Fruit fly (Drosophila melanogaster) whole organism, prepupa: ENCODE data around the gene CG7069.
A peak's percentile ranks its signal among the peaks of the same experiment; 100 is the strongest.

ENCODE experiments used
- Blimp-1 ChIP-seq: fragments of 200-800 bp; sonication (Bioruptor generic); optimal IDR thresholded peaks from 3 replicates; lab custom pipeline; 2017; ENCODE audit warnings: missing biosample characterization, missing genetic modification characterization, mild to moderate bottlenecking, moderate library complexity, missing genetic modification reagents
- CG10631 ChIP-seq: fragments of 200-800 bp; sonication (Bioruptor generic); optimal IDR thresholded peaks from 2 replicates; lab custom pipeline; 2016; ENCODE audit warnings: missing biosample characterization, missing genetic modification characterization
- CG10669 ChIP-seq: fragments of 200-800 bp; sonication (Bioruptor generic); optimal IDR thresholded peaks from 3 replicates; lab custom pipeline; 2018; ENCODE audit warnings: missing biosample characterization, mild to moderate bottlenecking, missing genetic modification characterization, moderate library complexity
- CG11294 ChIP-seq: fragments of 200-800 bp; sonication (Bioruptor generic); IDR thresholded peaks from 2 replicates; pipeline ENCODE4 v1.3.6; 2022; ENCODE audit warnings: missing biosample characterization, missing genetic modification characterization
- CG11762 ChIP-seq: fragments of 200-800 bp; sonication (Bioruptor generic); optimal IDR thresholded peaks from 3 replicates; lab custom pipeline; 2016; ENCODE audit warnings: missing biosample characterization, missing genetic modification characterization; ENCODE audit not compliant: insufficient read depth
- CG11902 ChIP-seq: fragments of 200-800 bp; sonication (Bioruptor generic); optimal IDR thresholded peaks from 3 replicates; lab custom pipeline; 2016; ENCODE audit warnings: missing biosample characterization, missing genetic modification characterization
- CG1621 ChIP-seq: fragments of 200-800 bp; sonication (Bioruptor generic); optimal IDR thresholded peaks from 3 replicates; lab custom pipeline; 2018; ENCODE audit warnings: missing biosample characterization, mild to moderate bottlenecking, missing genetic modification characterization
- CG3032 ChIP-seq: fragments of 200-800 bp; optimal IDR thresholded peaks from 2 replicates; lab custom pipeline; 2019; ENCODE audit warnings: missing biosample characterization, mild to moderate bottlenecking, missing genetic modification characterization, moderate library complexity
- CG32006 ChIP-seq: fragments of 200-800 bp; sonication (Bioruptor generic); optimal IDR thresholded peaks from 3 replicates; lab custom pipeline; 2017; ENCODE audit warnings: missing biosample characterization, mild to moderate bottlenecking, missing genetic modification characterization
- CG34406 ChIP-seq: fragments of 200-800 bp; sonication (Bioruptor generic); optimal IDR thresholded peaks from 3 replicates; lab custom pipeline; 2016; ENCODE audit warnings: missing biosample characterization, missing genetic modification characterization
- CG3919 ChIP-seq: fragments of 200-800 bp; sonication (Bioruptor generic); optimal IDR thresholded peaks from 3 replicates; lab custom pipeline; 2016; ENCODE audit warnings: missing biosample characterization, missing genetic modification characterization
- CG4318 ChIP-seq: fragments of 200-800 bp; sonication (Bioruptor generic); optimal IDR thresholded peaks from 3 replicates; lab custom pipeline; 2017; ENCODE audit warnings: missing biosample characterization, mild to moderate bottlenecking, missing genetic modification characterization
- CG6163 ChIP-seq: fragments of 200-800 bp; sonication (Bioruptor generic); IDR thresholded peaks from 3 replicates; pipeline ENCODE4 v1.3.6; 2022; ENCODE audit warnings: missing biosample characterization, missing genetic modification characterization
- CG6276 ChIP-seq: fragments of 200-800 bp; sonication (Bioruptor generic); optimal IDR thresholded peaks from 2 replicates; lab custom pipeline; 2017; ENCODE audit warnings: missing biosample characterization, mild to moderate bottlenecking, missing genetic modification characterization
- CG6792 ChIP-seq: fragments of 200-800 bp; sonication (Bioruptor generic); optimal IDR thresholded peaks from 3 replicates; lab custom pipeline; 2016; ENCODE audit warnings: missing biosample characterization, missing genetic modification characterization
- CG6808 ChIP-seq: fragments of 200-800 bp; sonication (Bioruptor generic); optimal IDR thresholded peaks from 3 replicates; lab custom pipeline; 2017; ENCODE audit warnings: missing biosample characterization, missing genetic modification characterization, mild to moderate bottlenecking, moderate library complexity, missing genetic modification reagents
- CG8319 ChIP-seq: fragments of 200-800 bp; sonication (Bioruptor generic); optimal IDR thresholded peaks from 3 replicates; lab custom pipeline; 2016; ENCODE audit warnings: missing biosample characterization, missing genetic modification characterization
- CG8632 ChIP-seq: fragments of 200-800 bp; sonication (Bioruptor generic); optimal IDR thresholded peaks from 3 replicates; lab custom pipeline; 2016; ENCODE audit warnings: missing biosample characterization, missing genetic modification characterization
- Eip75B ChIP-seq: fragments of 200-800 bp; sonication (Bioruptor generic); optimal IDR thresholded peaks from 3 replicates; lab custom pipeline; 2016; ENCODE audit warnings: missing biosample characterization, missing genetic modification characterization
- Eip78C ChIP-seq: fragments of 200-800 bp; sonication (Bioruptor generic); peaks from one replicate; lab custom pipeline; 2016; ENCODE audit warnings: missing biosample characterization, missing genetic modification characterization
- Eip93F ChIP-seq: fragments of 200-800 bp; sonication (Bioruptor generic); optimal IDR thresholded peaks from 2 replicates; lab custom pipeline; 2016; ENCODE audit warnings: missing biosample characterization, mild to moderate bottlenecking, missing genetic modification characterization
- Ets21C ChIP-seq: fragments of 200-800 bp; sonication (Bioruptor generic); optimal IDR thresholded peaks from 3 replicates; lab custom pipeline; 2016; ENCODE audit warnings: missing biosample characterization, missing genetic modification characterization
- Ets96B ChIP-seq: fragments of 200-800 bp; optimal IDR thresholded peaks from 2 replicates; lab custom pipeline; 2019; ENCODE audit warnings: missing biosample characterization, mild to moderate bottlenecking, missing genetic modification characterization, moderate library complexity
- Gug ChIP-seq: fragments of 200-800 bp; sonication (Bioruptor generic); IDR thresholded peaks from 2 replicates; pipeline ENCODE4 v1.3.6; 2022; ENCODE audit warnings: missing biosample characterization, missing genetic modification characterization
- Hr39 ChIP-seq: fragments of 200-800 bp; sonication (Bioruptor generic); optimal IDR thresholded peaks from 2 replicates; lab custom pipeline; 2016; ENCODE audit warnings: missing biosample characterization, missing genetic modification characterization
- Hr4 ChIP-seq: fragments of 200-800 bp; sonication (Bioruptor generic); optimal IDR thresholded peaks from 3 replicates; lab custom pipeline; 2016; ENCODE audit warnings: missing biosample characterization, missing genetic modification characterization
- Lpt ChIP-seq: fragments of 200-800 bp; sonication (Bioruptor generic); optimal IDR thresholded peaks from 3 replicates; lab custom pipeline; 2016; ENCODE audit warnings: missing biosample characterization, missing genetic modification characterization
- OdsH ChIP-seq: fragments of 200-800 bp; sonication (Bioruptor generic); optimal IDR thresholded peaks from 3 replicates; lab custom pipeline; 2016; ENCODE audit warnings: missing biosample characterization, missing genetic modification characterization
- Smox ChIP-seq: fragments of 200-800 bp; sonication (Bioruptor generic); optimal IDR thresholded peaks from 3 replicates; lab custom pipeline; 2016; ENCODE audit warnings: missing biosample characterization, missing genetic modification characterization
- Sox102F ChIP-seq: fragments of 200-800 bp; sonication (Bioruptor generic); optimal IDR thresholded peaks from 2 replicates; lab custom pipeline; 2016; ENCODE audit warnings: missing biosample characterization, mild to moderate bottlenecking, missing genetic modification characterization
- Sox14 ChIP-seq: fragments of 200-800 bp; sonication (Bioruptor generic); optimal IDR thresholded peaks from 3 replicates; lab custom pipeline; 2016; ENCODE audit warnings: missing biosample characterization, missing genetic modification characterization
- Sox15 ChIP-seq: fragments of 200-800 bp; sonication (Bioruptor generic); optimal IDR thresholded peaks from 3 replicates; lab custom pipeline; 2016; ENCODE audit warnings: missing biosample characterization, missing genetic modification characterization
- achi ChIP-seq: fragments of 200-800 bp; sonication (Bioruptor generic); optimal IDR thresholded peaks from 3 replicates; lab custom pipeline; 2016; ENCODE audit warnings: missing biosample characterization, missing genetic modification characterization
- acj6 ChIP-seq: fragments of 200-800 bp; sonication (Bioruptor generic); optimal IDR thresholded peaks from 3 replicates; lab custom pipeline; 2016; ENCODE audit warnings: missing biosample characterization, missing genetic modification characterization
- dac ChIP-seq: fragments of 200-800 bp; sonication (Bioruptor generic); optimal IDR thresholded peaks from 2 replicates; lab custom pipeline; 2017; ENCODE audit warnings: missing biosample characterization, mild to moderate bottlenecking, missing genetic modification characterization
- dsx ChIP-seq: fragments of 200-800 bp; optimal IDR thresholded peaks from 3 replicates; lab custom pipeline; 2019; ENCODE audit warnings: missing biosample characterization, mild to moderate bottlenecking, missing genetic modification characterization, moderate library complexity; ENCODE audit not compliant: poor library complexity, severe bottlenecking
- eg ChIP-seq: fragments of 200-800 bp; sonication (Bioruptor generic); IDR thresholded peaks from 3 replicates; pipeline ENCODE4 v1.3.6; 2022; ENCODE audit warnings: missing biosample characterization, missing genetic modification characterization
- fd59A ChIP-seq: fragments of 200-800 bp; sonication (Bioruptor generic); optimal IDR thresholded peaks from 2 replicates; lab custom pipeline; 2017; ENCODE audit warnings: missing biosample characterization, mild to moderate bottlenecking, missing genetic modification characterization, missing genetic modification reagents
- fd85E ChIP-seq: fragments of 200-800 bp; sonication (Bioruptor generic); optimal IDR thresholded peaks from 3 replicates; lab custom pipeline; 2016; ENCODE audit warnings: missing biosample characterization, missing genetic modification characterization
- lz ChIP-seq: fragments of 200-800 bp; sonication (Bioruptor generic); optimal IDR thresholded peaks from 3 replicates; lab custom pipeline; 2016; ENCODE audit warnings: missing biosample characterization, missing genetic modification characterization
- pdm3 ChIP-seq: fragments of 200-800 bp; sonication (Bioruptor generic); optimal IDR thresholded peaks from 3 replicates; lab custom pipeline; 2016; ENCODE audit warnings: missing biosample characterization, missing genetic modification characterization
- salr ChIP-seq, 2 experiments: fragments of 200-800 bp; sonication (Bioruptor generic); optimal IDR thresholded peaks; 3 replicates each; lab custom pipeline; 2016 to 2018; ENCODE audit warnings: missing biosample characterization in 2 of 2, missing genetic modification characterization in 2 of 2, mild to moderate bottlenecking in 1 of 2
- spab ChIP-seq: fragments of 200-800 bp; sonication (Bioruptor generic); optimal IDR thresholded peaks from 2 replicates; lab custom pipeline; 2017; ENCODE audit warnings: missing biosample characterization, mild to moderate bottlenecking, missing genetic modification characterization, missing genetic modification reagents
- ss ChIP-seq, 2 experiments: fragments of 200-800 bp; sonication (Bioruptor generic); optimal IDR thresholded peaks; 2 replicates in 1 of 2; 3 replicates in 1 of 2; lab custom pipeline; 2017 to 2018; ENCODE audit warnings: mild to moderate bottlenecking in 2 of 2, missing biosample characterization in 2 of 2, missing genetic modification characterization in 2 of 2, moderate library complexity in 1 of 2
- svp ChIP-seq: fragments of 200-800 bp; sonication (Bioruptor generic); peaks from one replicate; lab custom pipeline; 2016; ENCODE audit warnings: missing biosample characterization, missing genetic modification characterization
- vri ChIP-seq: fragments of 200-800 bp; sonication (Bioruptor generic); optimal IDR thresholded peaks from 3 replicates; lab custom pipeline; 2016; ENCODE audit warnings: missing biosample characterization, mild to moderate bottlenecking, missing genetic modification characterization

CG7069 gene

dm6 chr3R:22358810-22359209 lies 13.8 kb upstream of the CG7069 start (continued):
- TF ChIP-seq salr (GFP tag; optimal IDR thresholded peaks at IDR 0.05; lab: Kevin White, UChicago) (peak; percentile 69 to 74), fd59A (GFP tag; lab: Kevin White, UChicago) (peak; percentile 53), CG8319 (peak; percentile 61), CG10669 (peak; percentile 83), Sox14 (GFP tag; lab: Kevin White, UChicago) (peak; percentile 87), pdm3 (GFP tag; lab: Kevin White, UChicago) (peak; percentile 90), CG11294 (GFP tag; lab: Robert Waterston, UW) (peak; percentile 84), Sox102F (GFP tag; lab: Kevin White, UChicago) (peak; percentile 77), Hr39 (GFP tag; lab: Kevin White, UChicago) (peak; percentile 80), CG11762 (GFP tag; lab: Kevin White, UChicago) (peak; percentile 78), eg (GFP tag; lab: Robert Waterston, UW) (peak; percentile 94), ss (GFP tag; optimal IDR thresholded peaks at IDR 0.05; lab: Kevin White, UChicago) (peak; percentile 34 to 68), CG10631 (GFP tag; lab: Kevin White, UChicago) (peak; percentile 57), acj6 (GFP tag; lab: Kevin White, UChicago) (peak; percentile 86), CG6163 (GFP tag; lab: Robert Waterston, UW) (peak; percentile 87), CG32006 (GFP tag; lab: Kevin White, UChicago) (peak; percentile 84), CG3919 (GFP tag; lab: Kevin White, UChicago) (peak; percentile 81), OdsH (GFP tag; lab: Kevin White, UChicago) (peak; percentile 88), CG6792 (GFP tag; lab: Kevin White, UChicago) (peak; percentile 79), dac (GFP tag; lab: Kevin White, UChicago) (no peak), Hr4 (GFP tag; lab: Kevin White, UChicago) (peak; percentile 89), achi (peak; percentile 79)

dm6 chr3R:22362218-22362907 lies 10.3 kb upstream of the CG7069 start, which contains the start of the genes JMJD6, CG7071 and Muted:
TSS of gene JMJD6 (minus strand) at chr3R:22362371.
TSS of gene CG7071 (plus strand) at chr3R:22362620.
TSS of gene Muted (plus strand) at chr3R:22362620.
- peak; percentile 89 for TF ChIP-seq Smox (GFP tag; lab: Kevin White, UChicago)
- peak; percentile 59 for TF ChIP-seq fd85E (GFP tag; lab: Kevin White, UChicago)
- TF ChIP-seq CG8319: peak; percentile 78
- TF ChIP-seq eg (GFP tag; lab: Robert Waterston, UW): peak; percentile 90
- peak; percentile 57 for TF ChIP-seq dsx (GFP tag; lab: Kevin White, UChicago)
- TF ChIP-seq Hr4 (GFP tag; lab: Kevin White, UChicago): peak; percentile 92
- peak; percentile 78 for TF ChIP-seq CG3032 (tag; lab: Kevin White, UChicago)
- peak; percentile 91 for TF ChIP-seq CG10631 (GFP tag; lab: Kevin White, UChicago)
- peak; percentile 47 for TF ChIP-seq spab (GFP tag; lab: Kevin White, UChicago)
- peak; percentile 83 for TF ChIP-seq Gug (GFP tag; lab: Robert Waterston, UW)
- TF ChIP-seq CG3919 (GFP tag; lab: Kevin White, UChicago): peak; percentile 88
- TF ChIP-seq CG11762 (GFP tag; lab: Kevin White, UChicago): peak; percentile 58
- peak; percentile 83 for TF ChIP-seq Sox15 (GFP tag; lab: Kevin White, UChicago)
- peak; percentile 76 for TF ChIP-seq CG10669
- peak; percentile 88 for TF ChIP-seq Eip75B (GFP tag; lab: Kevin White, UChicago)
- TF ChIP-seq Eip93F (GFP tag; lab: Kevin White, UChicago): peak; percentile 88
- TF ChIP-seq CG6808: peak; percentile 74
- peak; percentile 92 for TF ChIP-seq svp (GFP tag; lab: Kevin White, UChicago)
- peak; percentile 85 for TF ChIP-seq CG32006 (GFP tag; lab: Kevin White, UChicago)
- TF ChIP-seq vri (GFP tag; lab: Kevin White, UChicago): peak; percentile 79
- TF ChIP-seq Blimp-1 (GFP tag; lab: Kevin White, UChicago): peak; percentile 60
- peak; percentile 63 for TF ChIP-seq fd59A (GFP tag; lab: Kevin White, UChicago)
- TF ChIP-seq dac (GFP tag; lab: Kevin White, UChicago): peak; percentile 72
- peak; percentile 66 for TF ChIP-seq Ets96B (tag; lab: Kevin White, UChicago)
- TF ChIP-seq CG1621 (tag; lab: Kevin White, UChicago): peak; percentile 47
- TF ChIP-seq pdm3 (GFP tag; lab: Kevin White, UChicago): peak; percentile 90
- TF ChIP-seq lz (GFP tag; lab: Kevin White, UChicago): peak; percentile 93
- TF ChIP-seq Eip78C (GFP tag; lab: Kevin White, UChicago): peak; percentile 95
- TF ChIP-seq Ets21C (GFP tag; lab: Kevin White, UChicago): peak; percentile 88
- peak; percentile 88 for TF ChIP-seq Sox14 (GFP tag; lab: Kevin White, UChicago)
- TF ChIP-seq CG4318 (GFP tag; lab: Kevin White, UChicago): peak; percentile 78
- TF ChIP-seq CG8632 (GFP tag; lab: Kevin White, UChicago): peak; percentile 75
- peak; percentile 85 for TF ChIP-seq CG34406 (GFP tag; lab: Kevin White, UChicago)
- peak; percentile 72 for TF ChIP-seq Lpt (GFP tag; lab: Kevin White, UChicago)
- TF ChIP-seq CG6276 (GFP tag; lab: Kevin White, UChicago): peak; percentile 67
- peak; percentile 88 for TF ChIP-seq CG11294 (GFP tag; lab: Robert Waterston, UW)
- peak; percentile 78 for TF ChIP-seq CG11902 (GFP tag; lab: Kevin White, UChicago)
